Worm (Caenorhabditis elegans): ENCODE results near the gene srsx-24.

srsx-24 gene

DNA sequence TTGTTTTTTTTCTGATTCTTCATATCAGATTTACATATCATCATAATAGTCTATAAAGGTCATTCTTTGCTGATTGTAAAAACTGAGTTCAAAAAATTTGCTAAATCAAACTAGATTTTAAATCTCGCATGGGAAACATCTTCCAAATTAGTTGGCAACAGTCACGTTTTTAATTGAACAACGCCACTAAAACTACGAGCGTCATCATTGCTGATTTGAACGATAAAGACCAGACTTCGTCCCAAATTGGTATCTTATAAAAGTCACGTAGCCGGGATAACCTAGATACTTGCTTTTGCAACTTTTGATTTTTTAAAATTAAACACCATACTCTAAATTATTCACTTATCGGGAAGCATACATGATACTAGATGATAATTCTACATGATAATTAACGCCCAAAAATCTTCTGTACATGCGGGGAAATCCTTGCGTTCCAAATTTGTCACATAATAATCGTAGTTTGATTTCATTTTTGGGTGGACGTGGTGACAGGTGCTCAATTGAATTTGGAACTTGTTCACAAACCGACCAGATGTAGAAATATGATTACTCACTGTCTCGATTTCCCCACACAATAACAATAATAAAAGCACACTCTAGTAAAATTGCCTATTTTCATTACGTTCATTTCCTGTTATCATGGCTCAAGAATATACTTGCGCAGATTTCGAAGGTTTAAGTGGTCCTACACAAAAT is 37.9 kb upstream of the srsx-24 start, which contains the start of gene srw-67:
Gene srw-67, plus strand, starts transcription at position 643 of the 699 bp plus-strand sequence.
- TF ChIP-seq elt-3 (tag; optimal IDR thresholded peaks at IDR 0.05), result peak in 1 of 6 experiments; percentile 33
- no peak for TF ChIP-seq efl-3 (GFP tag; optimal IDR thresholded peaks at IDR 0.05)
- no peak for TF ChIP-seq nhr-85 (tag)
- TF ChIP-seq blmp-1 (tag; optimal IDR thresholded peaks at IDR 0.05), result peak; percentile 14
- TF ChIP-seq efl-1 (optimal IDR thresholded peaks at IDR 0.05), result no peak
- peak in 1 of 2 experiments; percentile 41 for TF ChIP-seq efl-1 (GFP tag; optimal IDR thresholded peaks at IDR 0.05 in 1 of 2)
- TF ChIP-seq snu-23 (GFP tag; optimal IDR thresholded peaks at IDR 0.05), result no peak
- TF ChIP-seq mab-9 (GFP tag; IDR thresholded peaks at IDR 0.05), result no peak
- TF ChIP-seq dsc-1 (tag; optimal IDR thresholded peaks at IDR 0.05), result no peak
- TF ChIP-seq nhr-71 (tag; optimal IDR thresholded peaks at IDR 0.05), result no peak
- no peak for TF ChIP-seq dpl-1 (GFP tag; optimal IDR thresholded peaks at IDR 0.05)

DNA sequence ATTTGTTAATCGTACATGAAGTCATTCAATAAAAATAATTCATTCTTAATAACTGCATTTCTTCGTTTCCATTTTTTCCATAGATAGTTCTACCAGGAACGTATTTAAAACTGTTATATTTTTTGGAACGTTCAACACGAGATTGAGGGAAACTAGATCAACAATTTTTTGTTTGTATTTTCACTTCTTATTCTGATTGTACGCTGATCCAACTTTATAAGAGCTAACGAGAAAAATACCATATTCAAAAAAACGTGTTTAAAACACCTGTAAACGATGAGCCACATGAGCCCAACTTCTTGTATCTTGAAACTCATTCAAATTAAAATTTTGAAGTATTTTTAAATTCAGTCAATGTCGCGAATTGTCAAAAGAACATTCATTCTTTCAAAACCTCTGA is 37.3 kb upstream of the srsx-24 start:
- TF ChIP-seq nhr-237 (tag; optimal IDR thresholded peaks at IDR 0.05) (no peak), lin-35 (GFP tag; optimal IDR thresholded peaks at IDR 0.05) (peak in 1 of 2 experiments; percentile 17)

DNA sequence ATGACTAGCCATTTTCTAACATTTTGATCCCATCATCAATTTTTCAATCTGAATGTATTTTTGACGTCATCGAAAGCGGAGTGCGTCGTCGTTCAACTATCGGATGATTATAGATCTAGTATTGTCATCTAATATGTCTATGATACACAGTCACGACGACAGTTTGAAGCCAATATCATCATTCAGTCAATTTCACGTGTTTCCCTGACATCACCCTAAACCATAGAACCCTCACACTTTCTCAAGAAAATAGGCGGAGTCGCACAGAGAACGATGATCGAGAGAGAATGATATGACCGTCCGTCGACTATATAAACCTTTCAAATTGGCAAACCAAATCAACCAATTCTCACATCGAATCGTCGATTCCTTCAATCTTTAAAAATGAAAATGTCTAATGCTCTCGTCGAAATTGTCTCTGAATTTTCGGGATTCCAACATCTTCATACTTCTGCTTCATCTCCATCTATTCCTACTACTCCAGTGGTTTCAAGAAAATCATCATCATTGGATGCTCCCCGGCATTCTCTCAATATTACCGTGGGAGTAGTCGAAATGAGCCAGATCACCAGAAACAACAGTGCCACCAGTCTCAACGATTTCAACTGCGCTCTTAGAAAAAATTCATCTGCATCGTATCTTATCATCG is 36.6 kb upstream of the srsx-24 start, which contains the start of gene F18E3.13:
Gene F18E3.13, plus strand, starts transcription at position 385 of the 649 bp plus-strand sequence.
- TF ChIP-seq mdl-1 (tag; optimal IDR thresholded peaks at IDR 0.05), result peak in 1 of 2 experiments; percentile 83
- no peak for TF ChIP-seq lin-15B (tag; optimal IDR thresholded peaks at IDR 0.05)
- peak in 5 of 6 experiments; percentile 43 to 97 (median 69) for TF ChIP-seq elt-3 (tag; optimal IDR thresholded peaks at IDR 0.05)
- no peak for TF ChIP-seq efl-1 (optimal IDR thresholded peaks at IDR 0.05)
- peak in 1 of 2 experiments; percentile 89 for TF ChIP-seq efl-1 (GFP tag; optimal IDR thresholded peaks at IDR 0.05 in 1 of 2)
- TF ChIP-seq elt-2 (tag; optimal IDR thresholded peaks at IDR 0.05), result no peak
- TF ChIP-seq ztf-4 (tag; optimal IDR thresholded peaks at IDR 0.05), result peak; percentile 50
- peak; percentile 78 for TF ChIP-seq nhr-90 (tag; optimal IDR thresholded peaks at IDR 0.05; ENCODE audit: poor library complexity)
- TF ChIP-seq skn-1 (tag; optimal IDR thresholded peaks at IDR 0.05), result peak; percentile 65
- peak; percentile 97 for TF ChIP-seq nhr-19 (GFP tag; conservative IDR thresholded peaks at IDR 0.05)
- no peak for TF ChIP-seq egl-27 (tag; optimal IDR thresholded peaks at IDR 0.05)
- peak in 1 of 2 experiments; percentile 69 for TF ChIP-seq lin-35 (GFP tag; optimal IDR thresholded peaks at IDR 0.05)
- peak; percentile 34 for TF ChIP-seq nhr-47 (tag; optimal IDR thresholded peaks at IDR 0.05)
- TF ChIP-seq grh-1 (GFP tag; IDR thresholded peaks at IDR 0.05), result peak; percentile 53; the same call in 1 of the 2 replicates
- TF ChIP-seq fkh-4 (tag; optimal IDR thresholded peaks at IDR 0.05; ENCODE audit: borderline replicate concordance), result no peak
- peak; percentile 7 for TF ChIP-seq jun-1 (tag; optimal IDR thresholded peaks at IDR 0.05)
- peak; percentile 98 for TF ChIP-seq nhr-85 (tag)
- TF ChIP-seq nhr-20 (tag; optimal IDR thresholded peaks at IDR 0.05), result peak; percentile 95
- peak; percentile 70 for TF ChIP-seq tbx-2 (tag; optimal IDR thresholded peaks at IDR 0.05)
- TF ChIP-seq lin-14 (GFP tag; optimal IDR thresholded peaks at IDR 0.05), result peak; percentile 71
- TF ChIP-seq dsc-1 (tag; optimal IDR thresholded peaks at IDR 0.05), result no peak
- TF ChIP-seq blmp-1 (tag; optimal IDR thresholded peaks at IDR 0.05), result peak; percentile 90
- peak; percentile 32 for TF ChIP-seq unc-130 (tag; optimal IDR thresholded peaks at IDR 0.05)
- peak; percentile 88 for TF ChIP-seq nhr-71 (tag; optimal IDR thresholded peaks at IDR 0.05)
- peak; percentile 74 for TF ChIP-seq snu-23 (GFP tag; optimal IDR thresholded peaks at IDR 0.05)
- peak in 1 of 3 experiments; percentile 24 for TF ChIP-seq dpl-1 (GFP tag; optimal IDR thresholded peaks at IDR 0.05)
- TF ChIP-seq C16A3.4 (tag; optimal IDR thresholded peaks at IDR 0.05), result peak; percentile 43
- no peak for TF ChIP-seq nhr-84 (tag; optimal IDR thresholded peaks at IDR 0.05)

DNA sequence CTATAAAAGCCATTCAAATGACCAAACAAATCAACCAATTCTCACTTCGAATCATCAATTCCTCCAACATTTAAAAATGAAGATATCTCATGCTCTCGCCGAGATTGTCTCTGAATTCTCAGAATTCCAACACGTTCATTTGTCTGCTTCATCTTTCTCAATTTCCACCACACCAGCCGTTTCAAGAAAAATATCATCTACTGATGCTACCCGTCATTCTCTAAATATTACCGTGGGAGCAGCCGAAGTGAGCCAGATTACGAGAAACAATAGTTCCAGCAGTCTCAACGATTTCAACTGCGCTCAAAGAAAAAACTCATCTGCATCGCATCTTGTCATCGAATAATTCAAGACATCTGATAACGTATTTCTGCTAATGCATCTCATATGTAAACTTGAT is 35.6 kb upstream of the srsx-24 start, which contains the start of gene F18E3.12:
Gene F18E3.12, plus strand, starts transcription at position 77 of the 400 bp plus-strand sequence.
- TF ChIP-seq unc-30 (tag; optimal IDR thresholded peaks at IDR 0.05) (no peak), lin-35 (GFP tag; optimal IDR thresholded peaks at IDR 0.05) (peak in 1 of 2 experiments; percentile 12)
